Worm (Caenorhabditis elegans): ENCODE data around the gene rgs-2.

- TF ChIP-seq ets-7 (tag; optimal IDR thresholded peaks at IDR 0.05) (no peak), ama-1 (optimal IDR thresholded peaks at IDR 0.05) (no peak), scrt-1 (GFP tag; IDR thresholded peaks at IDR 0.05) (no peak), hmbx-1 (tag; optimal IDR thresholded peaks at IDR 0.05) (no peak), F13C5.2 (tag; optimal IDR thresholded peaks at IDR 0.05) (no peak), B0310.2 (tag; optimal IDR thresholded peaks at IDR 0.05) (no peak), pes-1 (GFP tag; IDR thresholded peaks at IDR 0.05) (no peak), ceh-36 (tag; optimal IDR thresholded peaks at IDR 0.05) (no peak)
Measured at ce11 chrX:12749530-12750240, 37.2 kb downstream of the rgs-2 start, which contains the start of gene pgp-14.

Data from whole organism, early embryonic.